Worm (Caenorhabditis elegans) whole organism, midembryonic: ENCODE data around the gene irld-48.

Experiments used
- T22C8.4 ChIP-seq: fragments of 200-800 bp; sonication (Bioruptor generic); IDR thresholded peaks from 2 replicates; pipeline ENCODE4 v1.3.6; 2022; ENCODE audit warnings: missing genetic modification characterization, missing compliant biosample characterization
- cog-1 ChIP-seq: sonication (generic microtip); optimal IDR thresholded peaks from 2 replicates; lab custom pipeline; 2016; ENCODE audit warnings: missing genetic modification characterization, missing compliant biosample characterization
- klf-2 ChIP-seq: fragments of 200-800 bp; sonication (Bioruptor generic); conservative IDR thresholded peaks from 2 replicates; pipeline ENCODE4 v1.3.6; 2022; ENCODE audit warnings: missing genetic modification reagents, missing genetic modification characterization, missing compliant biosample characterization
- ref-1 ChIP-seq: fragments of 200-800 bp; sonication (Bioruptor generic); conservative IDR thresholded peaks from 2 replicates; pipeline ENCODE4 v1.3.6; 2022; ENCODE audit warnings: missing genetic modification reagents, missing genetic modification characterization, missing compliant biosample characterization
- tab-1 ChIP-seq: fragments of 200-800 bp; sonication (Bioruptor generic); IDR thresholded peaks from 2 replicates; pipeline ENCODE4 v1.3.6; 2022; ENCODE audit warnings: missing genetic modification characterization, missing compliant biosample characterization
- ztf-23 ChIP-seq: fragments of 200-800 bp; sonication (Bioruptor generic); IDR thresholded peaks from 2 replicates; pipeline ENCODE4 v1.3.6; 2022; ENCODE audit warnings: missing genetic modification reagents, missing genetic modification characterization, missing compliant biosample characterization
- ztf-29 ChIP-seq: fragments of 200-800 bp; sonication (Bioruptor generic); IDR thresholded peaks from 2 replicates; pipeline ENCODE4 v1.3.6; 2022; ENCODE audit warnings: missing genetic modification reagents, missing genetic modification characterization, missing compliant biosample characterization

- TF ChIP-seq ztf-23 (GFP tag; lab: Robert Waterston, UW), result no peak
- TF ChIP-seq tab-1 (GFP tag; lab: Robert Waterston, UW), result no peak
- no peak for TF ChIP-seq cog-1 (tag; lab: Kevin White, UChicago)
- no peak for TF ChIP-seq ztf-29 (GFP tag; lab: Robert Waterston, UW)
- no peak for TF ChIP-seq ref-1 (GFP tag; lab: Robert Waterston, UW)
- no peak for TF ChIP-seq klf-2 (GFP tag; lab: Robert Waterston, UW)
- no peak for TF ChIP-seq T22C8.4 (GFP tag; lab: Robert Waterston, UW)
These were observed 7.8 kb downstream of the irld-48 start for ce11 chrII:2963619-2964018.
